Fruit fly (Drosophila melanogaster): Measurements from ENCODE around the gene Fancm.

Gene Fancm

DNA sequence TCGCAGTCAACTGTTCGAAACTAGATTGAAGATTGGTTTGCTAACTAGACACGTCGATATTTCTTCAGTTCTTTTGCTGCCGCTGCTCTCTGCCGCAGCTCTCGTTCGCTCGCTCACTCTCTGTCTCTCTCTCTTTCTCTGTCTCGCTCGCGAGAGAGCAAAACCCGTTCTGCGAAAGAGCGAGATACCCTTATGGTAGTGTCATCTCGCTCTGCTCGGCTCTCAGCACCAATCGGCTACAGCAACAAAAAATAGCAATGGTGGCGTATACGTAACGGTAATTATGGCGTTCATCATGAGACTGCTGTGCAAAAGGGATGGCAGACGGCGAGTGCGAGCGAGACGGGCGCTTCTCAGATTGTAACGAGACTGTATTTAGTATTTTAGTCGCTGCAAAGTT lies 35.8 kb upstream of the Fancm start, which contains the start of gene lbe:
TSS of gene lbe (minus strand) at position 204 of the 400 bp plus-strand sequence.
- TF ChIP-seq CG34422 (GFP tag; IDR thresholded peaks at IDR 0.05) (no peak), CG8478 (optimal IDR thresholded peaks at IDR 0.05) (peak; percentile 96), zen2 (GFP tag; IDR thresholded peaks at IDR 0.05; ENCODE audit: partially characterized antibody) (peak; percentile 70; the same call in 2 of the 3 replicates), CG34224 (GFP tag; IDR thresholded peaks at IDR 0.05; ENCODE audit: partially characterized antibody) (peak; percentile 57; the same call in 2 of the 3 replicates), Pdp1 (GFP tag; optimal IDR thresholded peaks at IDR 0.05) (peak in 1 of 2 experiments; percentile 97), nmo (GFP tag; optimal IDR thresholded peaks at IDR 0.05) (peak; percentile 35), Nf-YC (tag; optimal IDR thresholded peaks at IDR 0.05) (peak; percentile 100), CG32532 (GFP tag; IDR thresholded peaks at IDR 0.05) (peak; percentile 72; the same call in 1 of the 2 replicates), Sox100B (GFP tag; optimal IDR thresholded peaks at IDR 0.05) (no peak), Aef1 (GFP tag; IDR thresholded peaks at IDR 0.05) (peak; percentile 53; the same call in 2 of the 3 replicates), lbe (GFP tag; optimal IDR thresholded peaks at IDR 0.05) (no peak), tx (GFP tag; optimal IDR thresholded peaks at IDR 0.05) (no peak), CG7963 (GFP tag; IDR thresholded peaks at IDR 0.05; ENCODE audit: partially characterized antibody) (0 out of 3 replicates have a peak, but pooled peaks have one; percentile 18), CG15601 (tag; optimal IDR thresholded peaks at IDR 0.05) (no peak), fd102C (GFP tag; optimal IDR thresholded peaks at IDR 0.05) (no peak), vnd (GFP tag; IDR thresholded peaks at IDR 0.05; ENCODE audit: partially characterized antibody) (no peak), Rx (GFP tag; IDR thresholded peaks at IDR 0.05) (no peak), CG14860 (GFP tag; IDR thresholded peaks at IDR 0.05; ENCODE audit: partially characterized antibody) (peak; percentile 57; the same call in 2 of the 3 replicates), pb (GFP tag; optimal IDR thresholded peaks at IDR 0.05) (peak; percentile 72), CG12155 (GFP tag; optimal IDR thresholded peaks at IDR 0.05) (peak; percentile 95), CG12769 (tag; optimal IDR thresholded peaks at IDR 0.05) (no peak), B-H1 (GFP tag; IDR thresholded peaks at IDR 0.05) (no peak), oc (tag; optimal IDR thresholded peaks at IDR 0.05) (peak; percentile 87), Stat92E (GFP tag; optimal IDR thresholded peaks at IDR 0.05) (peak in 1 of 3 experiments; percentile 86), kni (GFP tag; optimal IDR thresholded peaks at IDR 0.05) (peak; percentile 6), zen (tag; optimal IDR thresholded peaks at IDR 0.05) (peak; percentile 64), onecut (GFP tag; IDR thresholded peaks at IDR 0.05) (peak; percentile 16; the same call in 1 of the 2 replicates), gsb-n (tag; optimal IDR thresholded peaks at IDR 0.05) (peak; percentile 88), Ssrp (tag; optimal IDR thresholded peaks at IDR 0.05) (no peak), Adf1 (GFP tag; IDR thresholded peaks at IDR 0.05) (peak; percentile 89), CG11695 (GFP tag; IDR thresholded peaks at IDR 0.05) (no peak), p53 (GFP tag; optimal IDR thresholded peaks at IDR 0.05) (no peak), CG12104 (GFP tag; optimal IDR thresholded peaks at IDR 0.05) (no peak), CG9727 (GFP tag; optimal IDR thresholded peaks at IDR 0.05) (no peak), CG16813 (GFP tag; IDR thresholded peaks at IDR 0.05; ENCODE audit: partially characterized antibody) (no peak; the same call in 2 of the 3 replicates), gro (GFP tag; optimal IDR thresholded peaks at IDR 0.05) (no peak), CG10565 (GFP tag; optimal IDR thresholded peaks at IDR 0.05) (no peak), sqz (GFP tag; optimal IDR thresholded peaks at IDR 0.05) (peak; percentile 75), BtbVII (GFP tag; optimal IDR thresholded peaks at IDR 0.05) (peak; percentile 39), CG2199 (GFP tag; IDR thresholded peaks at IDR 0.05) (no peak), sens (GFP tag) (peak; percentile 61), fd96Cb (tag; optimal IDR thresholded peaks at IDR 0.05) (no peak), CG12236 (GFP tag; optimal IDR thresholded peaks at IDR 0.05) (no peak), CG3838 (GFP tag; optimal IDR thresholded peaks at IDR 0.05) (no peak), Lpt (GFP tag; optimal IDR thresholded peaks at IDR 0.05) (no peak), chif (GFP tag; optimal IDR thresholded peaks at IDR 0.05) (peak in 1 of 2 experiments; percentile 18), seq (GFP tag; IDR thresholded peaks at IDR 0.05) (peak; percentile 85), twi (tag; optimal IDR thresholded peaks at IDR 0.05) (peak; percentile 29), Rfx (GFP tag; IDR thresholded peaks at IDR 0.05) (0 out of 2 replicates have a peak, but pooled peaks have one; percentile 6), CG17912 (GFP tag; optimal IDR thresholded peaks at IDR 0.05) (peak; percentile 2), yki (optimal IDR thresholded peaks at IDR 0.05) (peak; percentile 81)

Measured in whole organism, embryonic.